Worm (Caenorhabditis elegans) whole organism, L1 larva: ENCODE data around the gene ZK1320.2.

ENCODE experiments used
- C04F5.9 ChIP-seq: sonication (generic microtip); optimal IDR thresholded peaks from 2 replicates; lab custom pipeline; 2016; ENCODE audit warnings: missing genetic modification characterization, missing compliant biosample characterization
- C16A3.4 ChIP-seq: fragments of 150-350 bp; optimal IDR thresholded peaks from 2 replicates; lab custom pipeline; 2014; ENCODE audit warnings: missing biosample characterization, missing genetic modification characterization
- C34B4.2 ChIP-seq: sonication (generic microtip); optimal IDR thresholded peaks from 2 replicates; lab custom pipeline; 2017; ENCODE audit warnings: mild to moderate bottlenecking, missing genetic modification characterization, missing compliant biosample characterization
- aha-1 ChIP-seq: fragments of 150-350 bp; optimal IDR thresholded peaks from 2 replicates; lab custom pipeline; 2014; ENCODE audit warnings: missing biosample characterization, missing genetic modification characterization
- alr-1 ChIP-seq: fragments of 200-800 bp; sonication (Bioruptor generic); optimal IDR thresholded peaks from 2 replicates; lab custom pipeline; 2018; ENCODE audit warnings: borderline replicate concordance, mild to moderate bottlenecking, missing genetic modification characterization, missing compliant biosample characterization
- aly-2 ChIP-seq: fragments of 150-350 bp; optimal IDR thresholded peaks from 2 replicates; lab custom pipeline; 2014; ENCODE audit warnings: missing biosample characterization, missing genetic modification characterization
- ceh-8 ChIP-seq: fragments of 200-800 bp; sonication (Bioruptor generic); optimal IDR thresholded peaks from 2 replicates; lab custom pipeline; 2018; ENCODE audit warnings: mild to moderate bottlenecking, missing genetic modification characterization, moderate library complexity, missing compliant biosample characterization
- ces-1 ChIP-seq: fragments of 150-350 bp; optimal IDR thresholded peaks from 2 replicates; lab custom pipeline; 2014; ENCODE audit warnings: missing biosample characterization, missing genetic modification reagents, missing genetic modification characterization
- dpl-1 ChIP-seq, 3 experiments: fragments of 150-350 bp in 2 of 3; sonication (generic microtip) in 1 of 3; optimal IDR thresholded peaks; 2 replicates each; lab custom pipeline; 2014 to 2017; ENCODE audit warnings: missing biosample characterization in 3 of 3, missing genetic modification characterization in 3 of 3, missing genetic modification reagents in 3 of 3
- dsc-1 ChIP-seq: sonication (generic microtip); optimal IDR thresholded peaks from 2 replicates; lab custom pipeline; 2016; ENCODE audit warnings: mild to moderate bottlenecking, missing genetic modification characterization, missing compliant biosample characterization
- efl-1 ChIP-seq, 4 experiments: fragments of 150-350 bp; optimal IDR thresholded peaks in 3 of 4; peaks in 1 of 4; 1 replicate in 1 of 4; 2 replicates in 3 of 4; lab custom pipeline; 2014; ENCODE audit warnings: missing biosample characterization in 2 of 4, missing genetic modification characterization in 2 of 4, missing genetic modification reagents in 2 of 4
- egl-13 ChIP-seq: sonication (generic microtip); optimal IDR thresholded peaks from 2 replicates; lab custom pipeline; 2016; ENCODE audit warnings: missing genotype, missing genetic modification reagents, missing genetic modification characterization, missing compliant biosample characterization
- elt-3 ChIP-seq, 6 experiments: fragments of 150-350 bp in 1 of 6; sonication (generic microtip); optimal IDR thresholded peaks; 2 replicates each; lab custom pipeline; 2017 to 2018; ENCODE audit warnings: missing biosample characterization in 6 of 6, missing genetic modification characterization in 6 of 6, inconsistent platforms in 1 of 6
- ets-5 ChIP-seq: fragments of 200-800 bp; sonication (Bioruptor generic); IDR thresholded peaks from 2 replicates; pipeline ENCODE4 v1.3.6; 2022; ENCODE audit warnings: missing genetic modification characterization, missing compliant biosample characterization
- fkh-4 ChIP-seq: sonication (generic microtip); optimal IDR thresholded peaks from 2 replicates; lab custom pipeline; 2016; ENCODE audit warnings: missing compliant biosample characterization, missing genetic modification characterization, borderline replicate concordance
- fos-1 ChIP-seq: fragments of 150-350 bp; optimal IDR thresholded peaks from 2 replicates; lab custom pipeline; 2014; ENCODE audit warnings: missing biosample characterization, missing genetic modification characterization
- grh-1 ChIP-seq: fragments of 200-800 bp; sonication (Bioruptor generic); IDR thresholded peaks from 2 replicates; pipeline ENCODE4 v1.3.6; 2022; ENCODE audit warnings: missing genetic modification reagents, missing genetic modification characterization, missing compliant biosample characterization
- hlh-4 ChIP-seq: sonication (generic microtip); optimal IDR thresholded peaks from 2 replicates; lab custom pipeline; 2016; ENCODE audit warnings: mild to moderate bottlenecking, missing genetic modification characterization, missing compliant biosample characterization
- isw-1 ChIP-seq: fragments of 200-800 bp; sonication (Bioruptor generic); IDR thresholded peaks from 2 replicates; pipeline ENCODE4 v1.3.6; 2022; ENCODE audit warnings: missing genetic modification characterization, missing compliant biosample characterization
- jun-1 ChIP-seq: fragments of 150-350 bp; optimal IDR thresholded peaks from 2 replicates; lab custom pipeline; 2014; ENCODE audit warnings: missing biosample characterization, missing genetic modification reagents, missing genetic modification characterization
- lin-13 ChIP-seq: fragments of 150-350 bp; optimal IDR thresholded peaks from 2 replicates; lab custom pipeline; 2014; ENCODE audit warnings: missing biosample characterization, missing genetic modification reagents, missing genetic modification characterization
- lin-35 ChIP-seq, 2 experiments: fragments of 150-350 bp; optimal IDR thresholded peaks; 2 replicates each; lab custom pipeline; 2014; ENCODE audit warnings: missing biosample characterization in 2 of 2, missing genetic modification characterization in 2 of 2, missing genetic modification reagents in 2 of 2
- mep-1 ChIP-seq: fragments of 150-350 bp; optimal IDR thresholded peaks from 2 replicates; lab custom pipeline; 2014; ENCODE audit warnings: missing biosample characterization, missing genetic modification characterization
- nhr-237 ChIP-seq: fragments of 150-350 bp; optimal IDR thresholded peaks from 2 replicates; lab custom pipeline; 2014; ENCODE audit warnings: missing biosample characterization, missing genetic modification characterization
- nhr-71 ChIP-seq: sonication (generic microtip); optimal IDR thresholded peaks from 2 replicates; lab custom pipeline; 2016; ENCODE audit warnings: mild to moderate bottlenecking, missing genetic modification characterization, moderate library complexity, missing compliant biosample characterization
- nhr-76 ChIP-seq: sonication (generic microtip); optimal IDR thresholded peaks from 2 replicates; lab custom pipeline; 2017; ENCODE audit warnings: missing biosample characterization, missing genetic modification characterization
- nhr-77 ChIP-seq: fragments of 150-350 bp; optimal IDR thresholded peaks from 2 replicates; lab custom pipeline; 2014; ENCODE audit warnings: missing biosample characterization, missing genetic modification characterization
- nhr-84 ChIP-seq: sonication (generic microtip); optimal IDR thresholded peaks from 2 replicates; lab custom pipeline; 2017; ENCODE audit warnings: missing biosample characterization, missing genetic modification characterization
- nhr-85 ChIP-seq: sonication (generic microtip); peaks from one replicate; lab custom pipeline; 2016; ENCODE audit warnings: missing genetic modification characterization, inconsistent platforms, missing compliant biosample characterization
- pag-3 ChIP-seq: sonication (generic microtip); optimal IDR thresholded peaks from 2 replicates; lab custom pipeline; 2017; ENCODE audit warnings: missing genetic modification characterization, mild to moderate bottlenecking, missing compliant biosample characterization, antibody characterized with exemption, borderline replicate concordance; ENCODE audit not compliant: insufficient read depth
- pqm-1 ChIP-seq: sonication (generic microtip); optimal IDR thresholded peaks from 3 replicates; lab custom pipeline; 2017; ENCODE audit warnings: missing biosample characterization, missing genetic modification characterization
- rnt-1 ChIP-seq: sonication (generic microtip); optimal IDR thresholded peaks from 2 replicates; lab custom pipeline; 2016; ENCODE audit warnings: mild to moderate bottlenecking, missing genetic modification characterization, moderate library complexity, missing compliant biosample characterization
- skn-1 ChIP-seq: fragments of 150-350 bp; optimal IDR thresholded peaks from 2 replicates; lab custom pipeline; 2014; ENCODE audit warnings: missing biosample characterization, missing genetic modification characterization
- snu-23 ChIP-seq: sonication (generic microtip); optimal IDR thresholded peaks from 2 replicates; lab custom pipeline; 2016; ENCODE audit warnings: missing genetic modification characterization, missing compliant biosample characterization
- sox-4 ChIP-seq: sonication (generic microtip); optimal IDR thresholded peaks from 2 replicates; lab custom pipeline; 2016; ENCODE audit warnings: missing genetic modification characterization, missing compliant biosample characterization
- sup-37 ChIP-seq: fragments of 200-800 bp; sonication (Bioruptor generic); optimal IDR thresholded peaks from 2 replicates; lab custom pipeline; 2018; ENCODE audit warnings: mild to moderate bottlenecking, missing genetic modification characterization, missing compliant biosample characterization
- tlp-1 ChIP-seq: fragments of 150-350 bp; optimal IDR thresholded peaks from 2 replicates; lab custom pipeline; 2014; ENCODE audit warnings: missing biosample characterization, missing genetic modification characterization
- unc-62 ChIP-seq: fragments of 150-350 bp; optimal IDR thresholded peaks from 2 replicates; lab custom pipeline; 2014; ENCODE audit warnings: missing biosample characterization, missing genetic modification reagents, missing genetic modification characterization
- vab-15 ChIP-seq: sonication (generic microtip); optimal IDR thresholded peaks from 2 replicates; lab custom pipeline; 2017; ENCODE audit warnings: missing genotype, mild to moderate bottlenecking, missing genetic modification characterization, missing compliant biosample characterization
- xbp-1 ChIP-seq: sonication (generic microtip); optimal IDR thresholded peaks from 2 replicates; lab custom pipeline; 2016; ENCODE audit warnings: missing genetic modification characterization, missing compliant biosample characterization
- ztf-11 ChIP-seq, 2 experiments: sonication (generic microtip); optimal IDR thresholded peaks; 2 replicates each; lab custom pipeline; 2016 to 2017; ENCODE audit warnings: missing genetic modification characterization in 2 of 2, missing biosample characterization in 1 of 2, missing compliant biosample characterization in 1 of 2
- ztf-4 ChIP-seq: fragments of 150-350 bp; optimal IDR thresholded peaks from 2 replicates; lab custom pipeline; 2014; ENCODE audit warnings: missing biosample characterization, missing genetic modification characterization

The ZK1320.2 gene

DNA sequence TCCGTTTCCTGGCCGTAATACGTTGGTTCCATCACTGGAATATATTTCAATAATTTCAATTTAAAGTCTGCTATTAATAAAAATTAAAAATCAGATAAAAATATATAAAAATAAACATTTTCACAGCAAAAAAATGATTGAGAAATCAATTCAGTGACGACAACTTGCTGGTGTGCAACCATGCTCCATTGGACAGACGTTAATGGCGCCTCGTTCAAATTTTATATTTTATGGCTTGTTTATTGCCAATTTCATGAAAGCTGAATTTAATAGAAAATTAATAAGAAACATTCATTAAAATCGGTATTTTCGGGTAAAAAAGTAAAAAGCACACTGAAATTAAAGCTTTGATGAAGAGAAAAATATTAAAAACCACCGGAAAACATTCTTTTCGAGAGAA is 47.4 kb upstream of the ZK1320.2 start, which contains the start of gene Y53C12A.3 (continued):
- no peak for TF ChIP-seq sox-4 (tag; lab: Kevin White, UChicago)
- TF ChIP-seq nhr-76 (tag; lab: Kevin White, UChicago): no peak
- no peak for TF ChIP-seq egl-13 (tag; lab: Kevin White, UChicago)
- TF ChIP-seq ces-1: no peak
- no peak for TF ChIP-seq nhr-84 (tag; lab: Kevin White, UChicago)
- TF ChIP-seq ztf-4 (tag; lab: Kevin White, UChicago): no peak
- TF ChIP-seq nhr-71 (tag; lab: Kevin White, UChicago): peak; percentile 44
- no peak for TF ChIP-seq isw-1 (GFP tag; lab: Robert Waterston, UW)
- peak; percentile 71 for TF ChIP-seq C16A3.4 (tag; lab: Kevin White, UChicago)
- no peak for TF ChIP-seq ceh-8
- TF ChIP-seq C04F5.9: no peak
- TF ChIP-seq xbp-1: peak; percentile 43
- no peak for TF ChIP-seq unc-62 (GFP tag; lab: Kevin White, UChicago)
- peak; percentile 46 for TF ChIP-seq snu-23 (GFP tag; lab: Kevin White, UChicago)
- TF ChIP-seq fos-1 (tag; lab: Kevin White, UChicago): no peak
- TF ChIP-seq ets-5 (GFP tag; lab: Robert Waterston, UW): no peak
- TF ChIP-seq alr-1 (tag; lab: Kevin White, UChicago): no peak
- TF ChIP-seq pag-3 (tag; lab: Kevin White, UChicago): no peak
- TF ChIP-seq jun-1 (tag; lab: Kevin White, UChicago): no peak
- TF ChIP-seq nhr-85: no peak
- no peak for TF ChIP-seq lin-13 (GFP tag; lab: Kevin White, UChicago)
- TF ChIP-seq aha-1 (tag; lab: Kevin White, UChicago): no peak
- TF ChIP-seq dpl-1 (GFP tag; optimal IDR thresholded peaks at IDR 0.05; lab: Kevin White, UChicago): peak; percentile 82 to 94 (median 90)
- no peak for TF ChIP-seq fkh-4 (tag; lab: Kevin White, UChicago)
- TF ChIP-seq nhr-77: no peak
- peak; percentile 91 to 97 for TF ChIP-seq lin-35 (GFP tag; optimal IDR thresholded peaks at IDR 0.05; lab: Kevin White, UChicago)
- no peak for TF ChIP-seq aly-2 (tag; lab: Kevin White, UChicago)
- TF ChIP-seq pqm-1 (tag; lab: Kevin White, UChicago): no peak
- TF ChIP-seq sup-37: no peak
- TF ChIP-seq hlh-4 (tag; lab: Kevin White, UChicago): no peak
- peak; percentile 57 for TF ChIP-seq skn-1 (tag; lab: Kevin White, UChicago)
- TF ChIP-seq rnt-1 (tag; lab: Kevin White, UChicago): no peak
- no peak for TF ChIP-seq vab-15 (tag; lab: Kevin White, UChicago)
- no peak for TF ChIP-seq elt-3 (tag; optimal IDR thresholded peaks at IDR 0.05; lab: Kevin White, UChicago)

DNA sequence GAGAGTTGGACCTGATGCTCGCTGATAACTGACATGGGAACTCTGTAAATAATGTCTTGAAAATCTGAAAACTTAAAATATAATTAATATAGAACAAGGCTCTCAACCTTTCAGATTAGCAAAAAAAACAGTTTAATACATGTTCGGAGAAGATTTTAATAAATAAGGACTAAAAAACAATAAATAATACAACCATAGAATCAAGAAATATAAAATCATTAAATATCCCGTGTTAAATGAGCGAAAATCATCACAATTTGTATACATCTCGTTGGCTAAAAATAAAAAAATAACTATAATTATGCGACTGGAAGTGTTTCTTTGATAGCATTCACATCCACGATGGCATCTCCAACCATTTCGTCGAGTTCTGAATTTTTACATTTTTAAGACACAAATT is 45.9 kb upstream of the ZK1320.2 start, which contains the start of gene Y53C12A.10:
Y53C12A.10 (minus strand) TSS at position 101 of the 400 bp plus-strand sequence.
- TF ChIP-seq mep-1 (tag; lab: Kevin White, UChicago): no peak
- no peak for TF ChIP-seq grh-1
- no peak for TF ChIP-seq ztf-11 (tag; optimal IDR thresholded peaks at IDR 0.05; lab: Kevin White, UChicago)
- TF ChIP-seq dsc-1 (tag; lab: Kevin White, UChicago): no peak
- no peak for TF ChIP-seq nhr-237 (tag; lab: Kevin White, UChicago)
- TF ChIP-seq C34B4.2 (tag; lab: Kevin White, UChicago): no peak
- TF ChIP-seq, all 84 proteins: peak for 0

DNA sequence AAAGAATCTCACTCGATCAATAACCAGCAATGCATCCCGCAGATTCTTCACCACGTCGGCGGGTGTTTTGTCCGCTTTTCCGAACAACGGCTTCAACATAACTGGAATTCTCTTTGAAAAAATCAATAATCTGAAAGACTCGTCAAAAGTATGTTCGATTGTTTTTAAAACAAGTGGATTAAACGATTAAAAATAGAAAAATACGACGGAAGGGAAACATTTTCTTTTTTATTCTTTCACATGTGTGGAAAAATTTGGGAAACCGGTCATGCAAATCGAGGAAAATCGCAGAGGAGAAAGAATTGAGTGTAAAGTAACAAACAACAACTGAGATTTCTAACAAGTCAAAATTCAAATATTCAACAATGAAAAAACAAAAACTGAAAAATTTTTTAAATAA is 44.8 kb upstream of the ZK1320.2 start, which contains the start of gene mop-25.2:
mop-25.2 (minus strand) TSS at position 101 of the 400 bp plus-strand sequence.
- TF ChIP-seq efl-1 (optimal IDR thresholded peaks at IDR 0.05; lab: Kevin White, UChicago) (no peak), efl-1 (GFP tag; optimal IDR thresholded peaks at IDR 0.05 in 1 of 2; lab: Kevin White, UChicago) (peak in 1 of 2 experiments; percentile 79), tlp-1 (tag; lab: Kevin White, UChicago) (no peak)
